Worm (Caenorhabditis elegans) whole organism, midembryonic: ENCODE results near the gene C28H8.3.

Source experiments
- cog-1 ChIP-seq: sonication (generic microtip); optimal IDR thresholded peaks from 2 replicates; lab custom pipeline; 2016; ENCODE audit warnings: missing genetic modification characterization, missing compliant biosample characterization
- flt-1 ChIP-seq: fragments of 200-800 bp; sonication (Bioruptor generic); IDR thresholded peaks from 2 replicates; pipeline ENCODE4 v1.3.6; 2022; ENCODE audit warnings: missing genetic modification characterization, missing compliant biosample characterization
- med-1 ChIP-seq: sonication (generic microtip); optimal IDR thresholded peaks from 2 replicates; lab custom pipeline; 2017; ENCODE audit warnings: missing genetic modification characterization, mild to moderate bottlenecking, missing compliant biosample characterization, antibody characterized with exemption, missing genetic modification reagents; ENCODE audit not compliant: insufficient read depth
- tab-1 ChIP-seq: fragments of 200-800 bp; sonication (Bioruptor generic); IDR thresholded peaks from 2 replicates; pipeline ENCODE4 v1.3.6; 2022; ENCODE audit warnings: missing genetic modification characterization, missing compliant biosample characterization
- ztf-29 ChIP-seq: fragments of 200-800 bp; sonication (Bioruptor generic); IDR thresholded peaks from 2 replicates; pipeline ENCODE4 v1.3.6; 2022; ENCODE audit warnings: missing genetic modification reagents, missing genetic modification characterization, missing compliant biosample characterization

ce11 chrIII:5938013-5938412 lies 29.5 kb downstream of the C28H8.3 start:
- TF ChIP-seq cog-1 (tag; lab: Kevin White, UChicago) (no peak), tab-1 (GFP tag; lab: Robert Waterston, UW) (no peak), flt-1 (no peak), med-1 (no peak), ztf-29 (GFP tag; lab: Robert Waterston, UW) (no peak)
